Fruit fly (Drosophila melanogaster): ENCODE results near the gene GATAe.

GATAe gene

DNA sequence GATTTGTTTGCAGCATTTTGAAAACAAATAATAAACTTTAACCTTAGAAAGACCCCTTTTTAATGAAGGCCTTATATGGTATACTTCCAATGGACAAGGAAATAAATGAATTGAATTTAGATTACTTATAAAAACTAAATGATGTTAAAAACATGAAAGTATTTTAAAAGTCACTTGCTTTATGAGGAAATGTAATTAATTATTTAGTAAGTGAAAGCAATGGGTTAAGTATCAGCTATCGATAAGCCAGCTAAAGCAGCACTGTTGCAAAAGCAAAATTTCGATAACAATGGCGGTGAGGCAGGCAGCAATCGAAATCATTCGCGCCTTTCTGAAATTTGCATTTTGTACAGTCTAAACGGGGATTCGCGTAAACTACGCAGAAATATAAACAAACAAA, 43.7 kb upstream of the GATAe start, which contains the start of the genes CG32856 and Rbf2 (continued):
- no peak for TF ChIP-seq Eip74EF (GFP tag; optimal IDR thresholded peaks at IDR 0.05)
- TF ChIP-seq CG12942 (GFP tag; optimal IDR thresholded peaks at IDR 0.05) = peak; percentile 80
- peak; percentile 23 for TF ChIP-seq CG10979 (tag; optimal IDR thresholded peaks at IDR 0.05)
- peak; percentile 16 for TF ChIP-seq Fer1 (GFP tag; optimal IDR thresholded peaks at IDR 0.05)
- no peak for TF ChIP-seq Dad (GFP tag; optimal IDR thresholded peaks at IDR 0.05)
- peak; percentile 65 for TF ChIP-seq CrebB (tag; optimal IDR thresholded peaks at IDR 0.05)
- no peak for TF ChIP-seq tap (tag; optimal IDR thresholded peaks at IDR 0.05)
- no peak for TF ChIP-seq MTF-1 (GFP tag; optimal IDR thresholded peaks at IDR 0.05; ENCODE audit: borderline replicate concordance)
- peak; percentile 84 for TF ChIP-seq Bgb (GFP tag; IDR thresholded peaks at IDR 0.05; ENCODE audit: partially characterized antibody)
- TF ChIP-seq abd-A (tag; optimal IDR thresholded peaks at IDR 0.05) = no peak
- peak; percentile 86; the same call in 2 of the 3 replicates for TF ChIP-seq Opbp (GFP tag; IDR thresholded peaks at IDR 0.05; ENCODE audit: partially characterized antibody)
- TF ChIP-seq dpn (GFP tag; optimal IDR thresholded peaks at IDR 0.05) = peak; percentile 84 to 87
- TF ChIP-seq ind (GFP tag; optimal IDR thresholded peaks at IDR 0.05) = peak; percentile 65
- peak; percentile 87 for TF ChIP-seq vvl (GFP tag; IDR thresholded peaks at IDR 0.05)
- no peak for TF ChIP-seq tin (GFP tag; optimal IDR thresholded peaks at IDR 0.05)
- peak in 1 of 2 experiments; percentile 69 for TF ChIP-seq crp (GFP tag; optimal IDR thresholded peaks at IDR 0.05)
- no peak for TF ChIP-seq C15 (GFP tag; IDR thresholded peaks at IDR 0.05)
- TF ChIP-seq nau (GFP tag; optimal IDR thresholded peaks at IDR 0.05) = no peak
- TF ChIP-seq toy (GFP tag; IDR thresholded peaks at IDR 0.05) = no peak
- peak; percentile 27 for TF ChIP-seq Kr (GFP tag; optimal IDR thresholded peaks at IDR 0.05)
- no peak for TF ChIP-seq CG6854 (GFP tag; optimal IDR thresholded peaks at IDR 0.05)
- TF ChIP-seq nerfin-2 (GFP tag; IDR thresholded peaks at IDR 0.05; ENCODE audit: partially characterized antibody) = peak; percentile 93
- TF ChIP-seq seq (GFP tag; IDR thresholded peaks at IDR 0.05) = peak; percentile 65; the same call in 1 of the 2 replicates
- peak; percentile 65 for TF ChIP-seq Myb (GFP tag; optimal IDR thresholded peaks at IDR 0.05)
- no peak for TF ChIP-seq CG1233 (GFP tag; optimal IDR thresholded peaks at IDR 0.05)
- peak; percentile 15 for TF ChIP-seq gro (GFP tag; optimal IDR thresholded peaks at IDR 0.05)
- peak; percentile 8 for TF ChIP-seq exex (tag; optimal IDR thresholded peaks at IDR 0.05)
- no peak for TF ChIP-seq CG8765 (GFP tag; IDR thresholded peaks at IDR 0.05)
- peak; percentile 80 for TF ChIP-seq Hr3 (GFP tag; optimal IDR thresholded peaks at IDR 0.05)
- TF ChIP-seq CG2199 (GFP tag; IDR thresholded peaks at IDR 0.05) = no peak
- peak in 1 of 2 experiments; percentile 69 for TF ChIP-seq chif (GFP tag; optimal IDR thresholded peaks at IDR 0.05)
- TF ChIP-seq CG17568 (GFP tag; optimal IDR thresholded peaks at IDR 0.05) = no peak
- no peak for TF ChIP-seq Oli (tag; optimal IDR thresholded peaks at IDR 0.05)
- TF ChIP-seq psq (GFP tag; optimal IDR thresholded peaks at IDR 0.05) = peak; percentile 46
- TF ChIP-seq Adf1 (GFP tag; IDR thresholded peaks at IDR 0.05) = peak; percentile 64; the same call in 1 of the 2 replicates
- 0 out of 2 replicates have a peak, but pooled peaks have one; percentile 4 for TF ChIP-seq CG43689 (GFP tag; IDR thresholded peaks at IDR 0.05)
- no peak for TF ChIP-seq Optix (GFP tag; IDR thresholded peaks at IDR 0.05)
- TF ChIP-seq PHDP (tag; optimal IDR thresholded peaks at IDR 0.05) = peak; percentile 92
- TF ChIP-seq Asciz (GFP tag; optimal IDR thresholded peaks at IDR 0.05) = no peak
- TF ChIP-seq p53 (GFP tag; optimal IDR thresholded peaks at IDR 0.05) = no peak
- TF ChIP-seq disco-r (GFP tag; optimal IDR thresholded peaks at IDR 0.05) = peak; percentile 46
- no peak for TF ChIP-seq Gsc (GFP tag; IDR thresholded peaks at IDR 0.05)
- TF ChIP-seq gce (GFP tag; IDR thresholded peaks at IDR 0.05) = no peak
- peak; percentile 86 for TF ChIP-seq H2.0 (GFP tag; IDR thresholded peaks at IDR 0.05)
- TF ChIP-seq CG33213 (GFP tag; optimal IDR thresholded peaks at IDR 0.05) = peak; percentile 6
- no peak for TF ChIP-seq CG7271 (tag; optimal IDR thresholded peaks at IDR 0.05)
- TF ChIP-seq sima (GFP tag; optimal IDR thresholded peaks at IDR 0.05) = no peak
- no peak for TF ChIP-seq zf30C (GFP tag; optimal IDR thresholded peaks at IDR 0.05)
- peak; percentile 78 for TF ChIP-seq knrl (GFP tag; IDR thresholded peaks at IDR 0.05; ENCODE audit: partially characterized antibody)
- peak; percentile 90 for TF ChIP-seq Sox102F (GFP tag; optimal IDR thresholded peaks at IDR 0.05)

All from whole organism, embryonic.